Fruit fly (Drosophila melanogaster) whole organism, prepupa: ENCODE data around the gene CG13692.

Experiments used
- Blimp-1 ChIP-seq: fragments of 200-800 bp; sonication (Bioruptor generic); optimal IDR thresholded peaks from 3 replicates; lab custom pipeline; 2017; ENCODE audit warnings: missing biosample characterization, missing genetic modification characterization, mild to moderate bottlenecking, moderate library complexity, missing genetic modification reagents
- CG10631 ChIP-seq: fragments of 200-800 bp; sonication (Bioruptor generic); optimal IDR thresholded peaks from 2 replicates; lab custom pipeline; 2016; ENCODE audit warnings: missing biosample characterization, missing genetic modification characterization
- CG11762 ChIP-seq: fragments of 200-800 bp; sonication (Bioruptor generic); optimal IDR thresholded peaks from 3 replicates; lab custom pipeline; 2016; ENCODE audit warnings: missing biosample characterization, missing genetic modification characterization; ENCODE audit not compliant: insufficient read depth
- CG11902 ChIP-seq: fragments of 200-800 bp; sonication (Bioruptor generic); optimal IDR thresholded peaks from 3 replicates; lab custom pipeline; 2016; ENCODE audit warnings: missing biosample characterization, missing genetic modification characterization
- CG15336 ChIP-seq: fragments of 200-800 bp; sonication (Bioruptor generic); IDR thresholded peaks from 2 replicates; pipeline ENCODE4 v1.3.6; 2022; ENCODE audit warnings: missing biosample characterization, missing genetic modification characterization
- CG16779 ChIP-seq: fragments of 200-800 bp; sonication (Bioruptor generic); optimal IDR thresholded peaks from 3 replicates; lab custom pipeline; 2017; ENCODE audit warnings: missing biosample characterization, mild to moderate bottlenecking, missing genetic modification characterization
- CG3032 ChIP-seq: fragments of 200-800 bp; optimal IDR thresholded peaks from 2 replicates; lab custom pipeline; 2019; ENCODE audit warnings: missing biosample characterization, mild to moderate bottlenecking, missing genetic modification characterization, moderate library complexity
- CG31627 ChIP-seq: fragments of 200-800 bp; sonication (Bioruptor generic); optimal IDR thresholded peaks from 3 replicates; lab custom pipeline; 2016; ENCODE audit warnings: missing biosample characterization, missing genetic modification characterization
- CG32006 ChIP-seq: fragments of 200-800 bp; sonication (Bioruptor generic); optimal IDR thresholded peaks from 3 replicates; lab custom pipeline; 2017; ENCODE audit warnings: missing biosample characterization, mild to moderate bottlenecking, missing genetic modification characterization
- CG3919 ChIP-seq: fragments of 200-800 bp; sonication (Bioruptor generic); optimal IDR thresholded peaks from 3 replicates; lab custom pipeline; 2016; ENCODE audit warnings: missing biosample characterization, missing genetic modification characterization
- CG4318 ChIP-seq: fragments of 200-800 bp; sonication (Bioruptor generic); optimal IDR thresholded peaks from 3 replicates; lab custom pipeline; 2017; ENCODE audit warnings: missing biosample characterization, mild to moderate bottlenecking, missing genetic modification characterization
- CG6163 ChIP-seq: fragments of 200-800 bp; sonication (Bioruptor generic); IDR thresholded peaks from 3 replicates; pipeline ENCODE4 v1.3.6; 2022; ENCODE audit warnings: missing biosample characterization, missing genetic modification characterization
- CG6276 ChIP-seq: fragments of 200-800 bp; sonication (Bioruptor generic); optimal IDR thresholded peaks from 2 replicates; lab custom pipeline; 2017; ENCODE audit warnings: missing biosample characterization, mild to moderate bottlenecking, missing genetic modification characterization
- CG6792 ChIP-seq: fragments of 200-800 bp; sonication (Bioruptor generic); optimal IDR thresholded peaks from 3 replicates; lab custom pipeline; 2016; ENCODE audit warnings: missing biosample characterization, missing genetic modification characterization
- CG6854 ChIP-seq: fragments of 200-800 bp; sonication (Bioruptor generic); optimal IDR thresholded peaks from 2 replicates; lab custom pipeline; 2017; ENCODE audit warnings: missing biosample characterization, mild to moderate bottlenecking, missing genetic modification characterization
- CG7368 ChIP-seq: fragments of 200-800 bp; sonication (Bioruptor generic); optimal IDR thresholded peaks from 3 replicates; lab custom pipeline; 2016; ENCODE audit warnings: missing biosample characterization, missing genetic modification characterization
- CG8119 ChIP-seq: fragments of 200-800 bp; sonication (Bioruptor generic); IDR thresholded peaks from 3 replicates; pipeline ENCODE4 v1.3.6; 2022; ENCODE audit warnings: missing biosample characterization, missing genetic modification characterization
- CG8319 ChIP-seq: fragments of 200-800 bp; sonication (Bioruptor generic); optimal IDR thresholded peaks from 3 replicates; lab custom pipeline; 2016; ENCODE audit warnings: missing biosample characterization, missing genetic modification characterization
- Eip75B ChIP-seq: fragments of 200-800 bp; sonication (Bioruptor generic); optimal IDR thresholded peaks from 3 replicates; lab custom pipeline; 2016; ENCODE audit warnings: missing biosample characterization, missing genetic modification characterization
- Eip78C ChIP-seq: fragments of 200-800 bp; sonication (Bioruptor generic); peaks from one replicate; lab custom pipeline; 2016; ENCODE audit warnings: missing biosample characterization, missing genetic modification characterization
- Eip93F ChIP-seq: fragments of 200-800 bp; sonication (Bioruptor generic); optimal IDR thresholded peaks from 2 replicates; lab custom pipeline; 2016; ENCODE audit warnings: missing biosample characterization, mild to moderate bottlenecking, missing genetic modification characterization
- Ets21C ChIP-seq: fragments of 200-800 bp; sonication (Bioruptor generic); optimal IDR thresholded peaks from 3 replicates; lab custom pipeline; 2016; ENCODE audit warnings: missing biosample characterization, missing genetic modification characterization
- Ets96B ChIP-seq: fragments of 200-800 bp; optimal IDR thresholded peaks from 2 replicates; lab custom pipeline; 2019; ENCODE audit warnings: missing biosample characterization, mild to moderate bottlenecking, missing genetic modification characterization, moderate library complexity
- Gug ChIP-seq: fragments of 200-800 bp; sonication (Bioruptor generic); IDR thresholded peaks from 2 replicates; pipeline ENCODE4 v1.3.6; 2022; ENCODE audit warnings: missing biosample characterization, missing genetic modification characterization
- Hr39 ChIP-seq: fragments of 200-800 bp; sonication (Bioruptor generic); optimal IDR thresholded peaks from 2 replicates; lab custom pipeline; 2016; ENCODE audit warnings: missing biosample characterization, missing genetic modification characterization
- Hr4 ChIP-seq: fragments of 200-800 bp; sonication (Bioruptor generic); optimal IDR thresholded peaks from 3 replicates; lab custom pipeline; 2016; ENCODE audit warnings: missing biosample characterization, missing genetic modification characterization
- Lpt ChIP-seq: fragments of 200-800 bp; sonication (Bioruptor generic); optimal IDR thresholded peaks from 3 replicates; lab custom pipeline; 2016; ENCODE audit warnings: missing biosample characterization, missing genetic modification characterization
- Met ChIP-seq: fragments of 200-800 bp; sonication (Bioruptor generic); optimal IDR thresholded peaks from 3 replicates; lab custom pipeline; 2016; ENCODE audit warnings: missing biosample characterization, missing genetic modification characterization
- OdsH ChIP-seq: fragments of 200-800 bp; sonication (Bioruptor generic); optimal IDR thresholded peaks from 3 replicates; lab custom pipeline; 2016; ENCODE audit warnings: missing biosample characterization, missing genetic modification characterization
- Sox14 ChIP-seq: fragments of 200-800 bp; sonication (Bioruptor generic); optimal IDR thresholded peaks from 3 replicates; lab custom pipeline; 2016; ENCODE audit warnings: missing biosample characterization, missing genetic modification characterization
- Sox15 ChIP-seq: fragments of 200-800 bp; sonication (Bioruptor generic); optimal IDR thresholded peaks from 3 replicates; lab custom pipeline; 2016; ENCODE audit warnings: missing biosample characterization, missing genetic modification characterization
- acj6 ChIP-seq: fragments of 200-800 bp; sonication (Bioruptor generic); optimal IDR thresholded peaks from 3 replicates; lab custom pipeline; 2016; ENCODE audit warnings: missing biosample characterization, missing genetic modification characterization
- cyc ChIP-seq: fragments of 200-800 bp; sonication (Bioruptor generic); optimal IDR thresholded peaks from 3 replicates; lab custom pipeline; 2016; ENCODE audit warnings: missing biosample characterization, missing genetic modification characterization
- dsx ChIP-seq: fragments of 200-800 bp; optimal IDR thresholded peaks from 3 replicates; lab custom pipeline; 2019; ENCODE audit warnings: missing biosample characterization, mild to moderate bottlenecking, missing genetic modification characterization, moderate library complexity; ENCODE audit not compliant: poor library complexity, severe bottlenecking
- esn ChIP-seq: fragments of 200-800 bp; sonication (Bioruptor generic); optimal IDR thresholded peaks from 2 replicates; lab custom pipeline; 2016; ENCODE audit warnings: missing biosample characterization, mild to moderate bottlenecking, missing genetic modification characterization, moderate library complexity
- fd59A ChIP-seq: fragments of 200-800 bp; sonication (Bioruptor generic); optimal IDR thresholded peaks from 2 replicates; lab custom pipeline; 2017; ENCODE audit warnings: missing biosample characterization, mild to moderate bottlenecking, missing genetic modification characterization, missing genetic modification reagents
- fd85E ChIP-seq: fragments of 200-800 bp; sonication (Bioruptor generic); optimal IDR thresholded peaks from 3 replicates; lab custom pipeline; 2016; ENCODE audit warnings: missing biosample characterization, missing genetic modification characterization
- fkh ChIP-seq: fragments of 200-800 bp; sonication (Bioruptor generic); optimal IDR thresholded peaks from 3 replicates; lab custom pipeline; 2017; ENCODE audit warnings: missing biosample characterization, mild to moderate bottlenecking, missing genetic modification characterization, moderate library complexity
- lz ChIP-seq: fragments of 200-800 bp; sonication (Bioruptor generic); optimal IDR thresholded peaks from 3 replicates; lab custom pipeline; 2016; ENCODE audit warnings: missing biosample characterization, missing genetic modification characterization
- net ChIP-seq: fragments of 200-800 bp; sonication (Bioruptor generic); optimal IDR thresholded peaks from 3 replicates; lab custom pipeline; 2016; ENCODE audit warnings: missing biosample characterization, missing genetic modification characterization
- pdm3 ChIP-seq: fragments of 200-800 bp; sonication (Bioruptor generic); optimal IDR thresholded peaks from 3 replicates; lab custom pipeline; 2016; ENCODE audit warnings: missing biosample characterization, missing genetic modification characterization
- salr ChIP-seq, 2 experiments: fragments of 200-800 bp; sonication (Bioruptor generic); optimal IDR thresholded peaks; 3 replicates each; lab custom pipeline; 2016 to 2018; ENCODE audit warnings: missing biosample characterization in 2 of 2, missing genetic modification characterization in 2 of 2, mild to moderate bottlenecking in 1 of 2
- ss ChIP-seq, 2 experiments: fragments of 200-800 bp; sonication (Bioruptor generic); optimal IDR thresholded peaks; 2 replicates in 1 of 2; 3 replicates in 1 of 2; lab custom pipeline; 2017 to 2018; ENCODE audit warnings: mild to moderate bottlenecking in 2 of 2, missing biosample characterization in 2 of 2, missing genetic modification characterization in 2 of 2, moderate library complexity in 1 of 2
- svp ChIP-seq: fragments of 200-800 bp; sonication (Bioruptor generic); peaks from one replicate; lab custom pipeline; 2016; ENCODE audit warnings: missing biosample characterization, missing genetic modification characterization
- topi ChIP-seq: fragments of 200-800 bp; sonication (Bioruptor generic); optimal IDR thresholded peaks from 3 replicates; lab custom pipeline; 2016; ENCODE audit warnings: missing biosample characterization, missing genetic modification characterization
- vri ChIP-seq: fragments of 200-800 bp; sonication (Bioruptor generic); optimal IDR thresholded peaks from 3 replicates; lab custom pipeline; 2016; ENCODE audit warnings: missing biosample characterization, mild to moderate bottlenecking, missing genetic modification characterization

Gene CG13692

DNA sequence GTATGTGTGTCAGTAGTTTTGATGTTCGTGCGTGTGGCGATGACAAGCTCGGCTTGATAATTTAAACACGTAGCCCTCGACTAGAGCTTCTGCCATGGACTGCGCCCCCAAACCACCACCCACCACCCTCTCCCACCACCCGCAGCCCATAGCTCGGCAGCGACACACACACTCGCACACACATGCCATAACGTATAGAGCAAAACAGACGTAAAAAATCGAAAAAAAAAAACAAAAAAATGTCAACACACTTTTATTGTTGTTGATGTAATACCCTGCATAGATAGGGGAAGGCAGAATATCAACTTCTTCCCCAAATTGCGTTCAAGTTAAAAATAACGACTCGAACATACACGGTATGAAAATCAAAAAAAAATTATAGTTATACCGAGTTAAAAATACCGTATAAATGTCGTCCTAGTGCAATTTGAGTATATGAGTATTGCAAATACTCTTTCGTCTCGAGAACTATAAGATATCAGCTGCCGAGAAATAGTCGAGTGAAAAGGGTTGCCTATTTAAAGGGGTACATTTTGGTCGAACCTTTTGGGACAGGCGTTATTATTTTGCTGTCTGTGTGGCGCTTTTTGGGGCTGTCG is 48.9 kb downstream of the CG13692 start (continued):
- TF ChIP-seq Sox14 (GFP tag; lab: Kevin White, UChicago) = peak; percentile 64
- peak; percentile 34 for TF ChIP-seq CG6792 (GFP tag; lab: Kevin White, UChicago)
- TF ChIP-seq Eip93F = no peak
- TF ChIP-seq dsx = no peak
- TF ChIP-seq topi (GFP tag; lab: Kevin White, UChicago) = peak; percentile 42
- no peak for TF ChIP-seq CG6854 (GFP tag; lab: Kevin White, UChicago)
- TF ChIP-seq Met = peak; percentile 62
- no peak for TF ChIP-seq Blimp-1 (GFP tag; lab: Kevin White, UChicago)
- peak; percentile 51 for TF ChIP-seq CG4318 (GFP tag; lab: Kevin White, UChicago)
- TF ChIP-seq net (GFP tag; lab: Kevin White, UChicago) = peak; percentile 60
- peak; percentile 76 for TF ChIP-seq Eip78C (GFP tag; lab: Kevin White, UChicago)
- no peak for TF ChIP-seq Ets96B (tag; lab: Kevin White, UChicago)
- TF ChIP-seq CG7368 (GFP tag; lab: Kevin White, UChicago) = no peak
- peak; percentile 63 for TF ChIP-seq lz (GFP tag; lab: Kevin White, UChicago)
- peak; percentile 18 for TF ChIP-seq Lpt (GFP tag; lab: Kevin White, UChicago)
- TF ChIP-seq CG11762 (GFP tag; lab: Kevin White, UChicago) = peak; percentile 44
- TF ChIP-seq svp (GFP tag; lab: Kevin White, UChicago) = peak; percentile 86
- TF ChIP-seq CG10631 (GFP tag; lab: Kevin White, UChicago) = no peak
- peak; percentile 76 for TF ChIP-seq CG6276 (GFP tag; lab: Kevin White, UChicago)
- no peak; the same call in 1 of the 2 replicates for TF ChIP-seq CG15336
- TF ChIP-seq ss (GFP tag; optimal IDR thresholded peaks at IDR 0.05; lab: Kevin White, UChicago) = peak in 1 of 2 experiments; percentile 40
- TF ChIP-seq Hr39 (GFP tag; lab: Kevin White, UChicago) = peak; percentile 71
- TF ChIP-seq Sox15 (GFP tag; lab: Kevin White, UChicago) = peak; percentile 15
- TF ChIP-seq Eip75B = peak; percentile 23
- TF ChIP-seq Hr4 = peak; percentile 74
- TF ChIP-seq fkh (GFP tag; lab: Kevin White, UChicago) = peak; percentile 80
- TF ChIP-seq OdsH (GFP tag; lab: Kevin White, UChicago) = peak; percentile 68
- TF ChIP-seq CG16779 = no peak
- TF ChIP-seq CG11902 (GFP tag; lab: Kevin White, UChicago) = peak; percentile 32
- peak; percentile 11 for TF ChIP-seq fd85E (GFP tag; lab: Kevin White, UChicago)
- no peak for TF ChIP-seq CG3919
- peak; percentile 54 for TF ChIP-seq Ets21C (GFP tag; lab: Kevin White, UChicago)
- peak; percentile 52 for TF ChIP-seq esn (GFP tag; lab: Kevin White, UChicago)
- TF ChIP-seq CG6163 (GFP tag; lab: Robert Waterston, UW) = peak; percentile 29; the same call in 1 of the 3 replicates

DNA sequence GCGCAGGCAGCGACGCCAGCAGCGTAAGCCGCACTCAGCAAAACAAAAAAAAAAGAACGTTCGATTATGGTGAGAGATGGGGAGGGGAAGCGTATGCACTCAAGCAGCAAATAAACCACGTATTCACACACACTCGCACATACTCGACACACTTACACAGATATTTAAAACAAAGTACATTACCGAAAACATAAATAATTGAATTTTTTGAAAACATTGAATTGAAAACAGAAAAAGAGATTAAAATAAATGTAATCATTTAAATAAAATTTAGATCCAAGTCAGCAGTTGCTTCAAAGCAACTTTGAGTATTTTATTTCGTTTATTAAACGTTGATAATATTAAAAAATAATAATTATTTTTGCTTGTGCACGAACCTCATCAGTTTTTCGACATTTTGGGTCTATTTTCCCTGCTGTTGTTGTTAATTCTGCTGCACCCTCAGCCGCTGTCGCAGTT is 49.5 kb downstream of the CG13692 start:
- TF ChIP-seq CG10631 (GFP tag; lab: Kevin White, UChicago) (peak; percentile 62), CG3032 (peak; percentile 44), CG31627 (no peak), Sox14 (GFP tag; lab: Kevin White, UChicago) (no peak), salr (GFP tag; optimal IDR thresholded peaks at IDR 0.05; lab: Kevin White, UChicago) (no peak), CG6792 (GFP tag; lab: Kevin White, UChicago) (peak; percentile 49), lz (GFP tag; lab: Kevin White, UChicago) (peak; percentile 13), pdm3 (GFP tag; lab: Kevin White, UChicago) (peak; percentile 46), svp (GFP tag; lab: Kevin White, UChicago) (peak; percentile 46), CG7368 (GFP tag; lab: Kevin White, UChicago) (peak; percentile 16), Hr39 (GFP tag; lab: Kevin White, UChicago) (no peak), fd85E (GFP tag; lab: Kevin White, UChicago) (no peak), CG32006 (GFP tag; lab: Kevin White, UChicago) (peak; percentile 66), acj6 (GFP tag; lab: Kevin White, UChicago) (peak; percentile 65), net (GFP tag; lab: Kevin White, UChicago) (peak; percentile 41), OdsH (GFP tag; lab: Kevin White, UChicago) (peak; percentile 73), CG6163 (GFP tag; lab: Robert Waterston, UW) (peak; percentile 81; the same call in 2 of the 3 replicates), dsx (peak; percentile 43), ss (GFP tag; optimal IDR thresholded peaks at IDR 0.05; lab: Kevin White, UChicago) (peak; percentile 48 to 69), Hr4 (peak; percentile 47), vri (GFP tag; lab: Kevin White, UChicago) (no peak), topi (GFP tag; lab: Kevin White, UChicago) (peak; percentile 34), esn (GFP tag; lab: Kevin White, UChicago) (peak; percentile 62), CG8119 (GFP tag; lab: Robert Waterston, UW) (no peak), Sox15 (GFP tag; lab: Kevin White, UChicago) (peak; percentile 33), Eip78C (GFP tag; lab: Kevin White, UChicago) (peak; percentile 87), Eip93F (no peak), CG8319 (GFP tag; lab: Kevin White, UChicago) (peak; percentile 29), cyc (peak; percentile 2), fd59A (GFP tag; lab: Kevin White, UChicago) (peak; percentile 36), Gug (no peak), Blimp-1 (GFP tag; lab: Kevin White, UChicago) (peak; percentile 49)
